Fruit fly (Drosophila melanogaster): ENCODE results near the gene Sirt7.

The Sirt7 gene

DNA sequence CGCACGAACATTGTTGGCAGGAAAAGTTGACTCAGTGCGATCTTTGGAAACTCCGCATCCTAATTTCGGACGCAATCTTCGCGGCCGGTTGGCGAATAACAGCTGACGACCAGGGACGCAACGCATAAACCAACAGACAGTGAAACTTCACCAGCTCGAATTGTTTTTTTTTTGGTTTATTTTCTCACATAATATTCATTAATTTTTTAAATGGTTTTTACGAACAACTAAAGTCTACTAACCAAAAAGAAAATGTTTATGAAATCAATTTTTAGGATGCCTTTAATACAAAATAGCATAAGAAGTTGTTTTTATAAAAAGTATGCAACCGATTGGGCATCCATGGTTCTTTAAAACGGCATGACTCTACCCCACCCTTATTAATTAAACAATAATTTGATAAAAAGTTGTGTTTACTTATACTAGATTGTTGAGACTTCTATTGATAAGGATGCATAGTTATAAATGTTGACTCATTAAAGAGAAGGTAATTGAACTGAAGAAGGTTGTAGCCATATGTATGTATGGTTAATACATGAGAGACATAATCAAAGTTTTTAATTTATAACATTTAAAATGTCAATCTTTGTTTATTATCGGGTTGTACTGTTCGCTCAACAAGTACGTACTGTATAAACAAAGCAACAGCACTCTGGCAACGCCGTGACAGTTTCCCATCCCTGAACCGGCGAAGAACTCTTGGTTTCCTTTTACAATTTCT lies 21.7 kb upstream of the Sirt7 start, which contains the start of the genes beta4GalNAcTB and Cpsf100 (continued):
- peak; percentile 65 for TF ChIP-seq CG10147 (GFP tag; optimal IDR thresholded peaks at IDR 0.05)
- no peak for TF ChIP-seq ac (GFP tag; optimal IDR thresholded peaks at IDR 0.05)
- TF ChIP-seq sqz (GFP tag; optimal IDR thresholded peaks at IDR 0.05): no peak
- TF ChIP-seq CG4328 (GFP tag; optimal IDR thresholded peaks at IDR 0.05): peak; percentile 32
- peak; percentile 11 for TF ChIP-seq Jarid2 (GFP tag; optimal IDR thresholded peaks at IDR 0.05)
- TF ChIP-seq Blimp-1 (GFP tag; optimal IDR thresholded peaks at IDR 0.05): no peak
- peak; percentile 80 for TF ChIP-seq exex (tag; optimal IDR thresholded peaks at IDR 0.05)
- TF ChIP-seq sisA (GFP tag; IDR thresholded peaks at IDR 0.05): peak; percentile 69
- peak; percentile 40 for TF ChIP-seq chn (GFP tag; optimal IDR thresholded peaks at IDR 0.05)
- peak; percentile 62 for TF ChIP-seq pnt (GFP tag; optimal IDR thresholded peaks at IDR 0.05)
- peak; percentile 50 for TF ChIP-seq B-H1 (GFP tag; IDR thresholded peaks at IDR 0.05)
- TF ChIP-seq CG10959 (GFP tag; IDR thresholded peaks at IDR 0.05): peak; percentile 42; the same call in 1 of the 2 replicates
- TF ChIP-seq CG2199 (GFP tag; IDR thresholded peaks at IDR 0.05): 0 out of 3 replicates have a peak, but pooled peaks have one; percentile 10
- peak; percentile 71 for TF ChIP-seq CG13424 (tag; optimal IDR thresholded peaks at IDR 0.05)
- no peak for TF ChIP-seq MTF-1 (GFP tag; optimal IDR thresholded peaks at IDR 0.05; ENCODE audit: borderline replicate concordance)
- peak; percentile 73 for TF ChIP-seq Usf (GFP tag; optimal IDR thresholded peaks at IDR 0.05)
- TF ChIP-seq Gsc (GFP tag; IDR thresholded peaks at IDR 0.05): no peak
- TF ChIP-seq CG9727 (GFP tag; optimal IDR thresholded peaks at IDR 0.05): peak; percentile 89
- TF ChIP-seq Lpt (GFP tag; optimal IDR thresholded peaks at IDR 0.05): no peak
- TF ChIP-seq CG6813 (GFP tag; optimal IDR thresholded peaks at IDR 0.05): no peak
- TF ChIP-seq eve (GFP tag; optimal IDR thresholded peaks at IDR 0.05): no peak
- peak; percentile 87 for TF ChIP-seq slbo (GFP tag; IDR thresholded peaks at IDR 0.05)
- peak; percentile 66 for TF ChIP-seq Camta (GFP tag; optimal IDR thresholded peaks at IDR 0.05)
- TF ChIP-seq CkIIα-i1 (GFP tag; IDR thresholded peaks at IDR 0.05): no peak
- peak; percentile 62 for TF ChIP-seq NfI (GFP tag; optimal IDR thresholded peaks at IDR 0.05)
- no peak for TF ChIP-seq inv (GFP tag; IDR thresholded peaks at IDR 0.05; ENCODE audit: partially characterized antibody)
- peak; percentile 44 for TF ChIP-seq scrt (GFP tag; optimal IDR thresholded peaks at IDR 0.05)
- TF ChIP-seq CG10321 (GFP tag; IDR thresholded peaks at IDR 0.05): no peak
- peak; percentile 34 for TF ChIP-seq Dbx (GFP tag; IDR thresholded peaks at IDR 0.05)
- no peak for TF ChIP-seq disco-r (GFP tag; optimal IDR thresholded peaks at IDR 0.05)
- peak; percentile 59 for TF ChIP-seq Aef1 (GFP tag; IDR thresholded peaks at IDR 0.05)
- TF ChIP-seq NC2α (GFP tag; optimal IDR thresholded peaks at IDR 0.05): peak; percentile 7
- TF ChIP-seq gsb (GFP tag; IDR thresholded peaks at IDR 0.05): no peak; the same call in 1 of the 2 replicates
- no peak for TF ChIP-seq odd (GFP tag; optimal IDR thresholded peaks at IDR 0.05)
- peak; percentile 72 for TF ChIP-seq CG11085 (GFP tag; IDR thresholded peaks at IDR 0.05)
- TF ChIP-seq CG8765 (GFP tag; IDR thresholded peaks at IDR 0.05): peak; percentile 30; the same call in 1 of the 2 replicates
- peak; percentile 78 for TF ChIP-seq CG18476 (GFP tag; optimal IDR thresholded peaks at IDR 0.05)
- TF ChIP-seq CG6791 (GFP tag; IDR thresholded peaks at IDR 0.05; ENCODE audit: partially characterized antibody): no peak
- no peak for TF ChIP-seq luna (GFP tag; optimal IDR thresholded peaks at IDR 0.05)
- TF ChIP-seq sens (GFP tag): peak; percentile 91
- TF ChIP-seq Tbp (GFP tag; optimal IDR thresholded peaks at IDR 0.05): no peak
- peak; percentile 68; the same call in 2 of the 3 replicates for TF ChIP-seq CG11456 (GFP tag; IDR thresholded peaks at IDR 0.05)
- no peak for TF ChIP-seq Awh (GFP tag; IDR thresholded peaks at IDR 0.05)
- peak; percentile 79 for TF ChIP-seq bcd (GFP tag; optimal IDR thresholded peaks at IDR 0.05)
- TF ChIP-seq fru (optimal IDR thresholded peaks at IDR 0.05): no peak
- TF ChIP-seq pum (GFP tag; optimal IDR thresholded peaks at IDR 0.05): peak; percentile 65
- TF ChIP-seq ara (GFP tag; IDR thresholded peaks at IDR 0.05): peak; percentile 46; the same call in 1 of the 2 replicates
- no peak for TF ChIP-seq ham (GFP tag; IDR thresholded peaks at IDR 0.05)
- TF ChIP-seq Mrtf (GFP tag; IDR thresholded peaks at IDR 0.05): peak; percentile 29; the same call in 1 of the 3 replicates
- no peak for TF ChIP-seq pb (GFP tag; optimal IDR thresholded peaks at IDR 0.05)
- no peak for TF ChIP-seq gcm (GFP tag; optimal IDR thresholded peaks at IDR 0.05)

Measured in whole organism, embryonic.